Fruit fly (Drosophila melanogaster): Measurements from ENCODE around the gene CG34041.

Gene CG34041

dm6 chr3R:30507723-30508122, at the start of gene CG34041:
Gene CG34041, plus strand, starts transcription at chr3R:30508023.
- TF ChIP-seq tai (GFP tag; optimal IDR thresholded peaks at IDR 0.05) (no peak), dl (GFP tag; optimal IDR thresholded peaks at IDR 0.05; ENCODE audit: insufficient read depth in 1 of 2, partially characterized antibody in 2 of 2) (no peak), Dfd (GFP tag; optimal IDR thresholded peaks at IDR 0.05) (no peak), CrebA (GFP tag; optimal IDR thresholded peaks at IDR 0.05; ENCODE audit: borderline replicate concordance) (no peak), brk (GFP tag; optimal IDR thresholded peaks at IDR 0.05) (no peak), Myc (optimal IDR thresholded peaks at IDR 0.05) (no peak), h (GFP tag; optimal IDR thresholded peaks at IDR 0.05) (no peak)

- TF ChIP-seq lola (GFP tag; optimal IDR thresholded peaks at IDR 0.05), result no peak
Measured at dm6 chr3R:30459066-30459935, 48.5 kb upstream of the CG34041 start, which contains the start of the genes CG2224 and CDase. Gene CG2224, minus strand, starts transcription at chr3R:30459300. Gene CDase, plus strand, starts transcription at chr3R:30459521.

DNA sequence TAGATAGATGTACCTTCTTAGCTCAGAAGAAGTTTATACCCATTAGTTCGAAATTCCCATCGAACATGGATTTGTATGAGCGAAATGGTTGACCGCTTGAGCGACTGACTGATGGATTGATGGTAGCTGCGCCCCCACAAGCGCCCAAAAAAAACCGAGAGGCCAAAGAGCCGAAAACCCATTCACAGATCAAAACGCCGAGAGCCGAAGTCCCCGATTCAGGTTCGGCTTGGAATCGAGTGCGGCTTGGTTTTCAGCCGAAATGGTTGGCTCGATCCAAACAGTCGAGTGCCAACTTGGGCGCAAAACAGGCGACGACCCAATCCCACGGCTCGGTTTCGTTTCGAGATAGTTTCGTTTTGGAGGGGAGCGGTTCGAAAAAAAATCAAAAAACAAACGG, 47.6 kb upstream of the CG34041 start:
- TF ChIP-seq Jra (GFP tag; optimal IDR thresholded peaks at IDR 0.05) (no peak), tai (GFP tag; optimal IDR thresholded peaks at IDR 0.05) (no peak), dmrt93B (GFP tag; optimal IDR thresholded peaks at IDR 0.05) (no peak), HLH106 (tag; optimal IDR thresholded peaks at IDR 0.05) (no peak), Hr78 (GFP tag; optimal IDR thresholded peaks at IDR 0.05) (no peak), dl (GFP tag; optimal IDR thresholded peaks at IDR 0.05; ENCODE audit: insufficient read depth in 1 of 2, partially characterized antibody in 2 of 2) (peak in 1 of 2 experiments; percentile 32), Mio (GFP tag; optimal IDR thresholded peaks at IDR 0.05) (no peak), Hr83 (GFP tag; optimal IDR thresholded peaks at IDR 0.05; ENCODE audit: poor library complexity, severe bottlenecking) (no peak), CG9705 (GFP tag; optimal IDR thresholded peaks at IDR 0.05) (no peak), Dif (GFP tag; optimal IDR thresholded peaks at IDR 0.05; ENCODE audit: partially characterized antibody) (peak; percentile 57), GATAd (GFP tag; optimal IDR thresholded peaks at IDR 0.05) (no peak), Rel (GFP tag; optimal IDR thresholded peaks at IDR 0.05) (no peak), Rel (tag; optimal IDR thresholded peaks at IDR 0.05) (peak; percentile 30), sv (GFP tag; optimal IDR thresholded peaks at IDR 0.05) (no peak), ey (GFP tag; optimal IDR thresholded peaks at IDR 0.05) (no peak), Dfd (GFP tag; optimal IDR thresholded peaks at IDR 0.05) (no peak), lola (GFP tag; optimal IDR thresholded peaks at IDR 0.05) (no peak), dsf (GFP tag; optimal IDR thresholded peaks at IDR 0.05; ENCODE audit: borderline replicate concordance) (no peak), Vsx2 (GFP tag; optimal IDR thresholded peaks at IDR 0.05; ENCODE audit: partially characterized antibody) (peak; percentile 79), fru (GFP tag; optimal IDR thresholded peaks at IDR 0.05) (no peak)

DNA sequence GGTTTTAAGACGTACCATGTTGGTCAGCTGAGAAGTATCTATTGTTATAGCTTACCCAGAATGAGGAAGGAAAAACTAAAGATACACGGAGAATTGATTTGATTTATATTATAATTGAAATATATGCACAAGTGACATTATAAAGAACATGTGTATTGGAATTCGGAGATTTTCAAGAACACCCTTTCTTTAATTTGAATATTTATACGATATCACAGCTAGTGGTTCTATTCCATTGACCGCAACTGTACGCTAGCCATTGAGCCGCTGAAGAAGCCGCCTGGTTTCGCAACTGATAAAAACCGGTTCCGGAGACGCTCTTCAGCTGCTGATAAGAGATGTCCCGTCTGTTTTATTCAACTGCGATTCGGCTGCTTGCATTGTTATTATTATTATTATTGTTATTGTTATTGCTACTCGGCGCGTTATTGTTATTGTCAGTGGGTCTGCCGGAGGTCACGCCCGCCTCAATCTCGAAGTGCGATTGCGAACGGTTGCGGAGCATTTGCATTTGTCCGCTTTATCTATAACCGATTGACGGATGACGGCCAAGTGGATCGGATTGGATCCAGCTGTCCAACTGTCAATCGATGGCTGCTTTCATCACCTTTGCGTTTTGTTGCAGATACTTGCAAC, 46.1 kb upstream of the CG34041 start:
- TF ChIP-seq foxo (GFP tag; optimal IDR thresholded peaks at IDR 0.05), result peak in 1 of 2 experiments; percentile 42
- TF ChIP-seq Dfd (GFP tag; optimal IDR thresholded peaks at IDR 0.05), result no peak
- no peak for TF ChIP-seq pan (optimal IDR thresholded peaks at IDR 0.05)
- no peak for TF ChIP-seq GATAd (GFP tag; optimal IDR thresholded peaks at IDR 0.05)
- TF ChIP-seq fru (GFP tag; optimal IDR thresholded peaks at IDR 0.05), result peak; percentile 7
- no peak for TF ChIP-seq brk (GFP tag; optimal IDR thresholded peaks at IDR 0.05)
- peak; percentile 46 for TF ChIP-seq Sp1 (GFP tag; optimal IDR thresholded peaks at IDR 0.05)
- no peak for TF ChIP-seq Mio (GFP tag; optimal IDR thresholded peaks at IDR 0.05)
- TF ChIP-seq h (GFP tag; optimal IDR thresholded peaks at IDR 0.05), result peak; percentile 56
- no peak for TF ChIP-seq OdsH (GFP tag; optimal IDR thresholded peaks at IDR 0.05)
- peak; percentile 36 for TF ChIP-seq woc (GFP tag; optimal IDR thresholded peaks at IDR 0.05)
- no peak for TF ChIP-seq Abd-B (GFP tag; optimal IDR thresholded peaks at IDR 0.05)
- TF ChIP-seq psq (GFP tag; optimal IDR thresholded peaks at IDR 0.05), result no peak
- peak; percentile 2 for TF ChIP-seq br (GFP tag; optimal IDR thresholded peaks at IDR 0.05)
- TF ChIP-seq CG32264 (GFP tag; optimal IDR thresholded peaks at IDR 0.05), result no peak
- TF ChIP-seq sage (GFP tag; optimal IDR thresholded peaks at IDR 0.05), result no peak
- peak; percentile 12 for TF ChIP-seq HLH106 (tag; optimal IDR thresholded peaks at IDR 0.05)
- peak; percentile 13 for TF ChIP-seq ey (GFP tag; optimal IDR thresholded peaks at IDR 0.05)
- no peak for TF ChIP-seq Vsx2 (GFP tag; optimal IDR thresholded peaks at IDR 0.05; ENCODE audit: partially characterized antibody)
- TF ChIP-seq rgr (GFP tag; optimal IDR thresholded peaks at IDR 0.05), result peak; percentile 29
- TF ChIP-seq dsf (GFP tag; optimal IDR thresholded peaks at IDR 0.05; ENCODE audit: borderline replicate concordance), result no peak
